Worm (Caenorhabditis elegans) whole organism, L4/young adult: ENCODE measurements around the gene T23F2.5.

Experiments
- W03F9.2 ChIP-seq: fragments of 150-350 bp; optimal IDR thresholded peaks from 2 replicates; lab custom pipeline; 2014; ENCODE audit warnings: missing biosample characterization, missing genetic modification characterization
- dao-5 ChIP-seq: sonication (generic microtip); optimal IDR thresholded peaks from 2 replicates; lab custom pipeline; 2016; ENCODE audit warnings: missing genotype, missing genetic modification characterization, moderate library complexity, missing compliant biosample characterization
- him-1 ChIP-seq: sonication (generic microtip); optimal IDR thresholded peaks from 2 replicates; lab custom pipeline; 2016; ENCODE audit warnings: missing genotype, missing genetic modification reagents, missing genetic modification characterization, missing compliant biosample characterization

- no peak for TF ChIP-seq dao-5 (tag; lab: Kevin White, UChicago)
- TF ChIP-seq him-1 (tag; lab: Kevin White, UChicago) = no peak
- TF ChIP-seq W03F9.2 = no peak
Measured at ce11 chrX:5555055-5555629, 38.2 kb upstream of the T23F2.5 start.
